Worm (Caenorhabditis elegans): Measurements from ENCODE around the gene vha-18.

ce11 chrV:8415113-8415530, 1.8 kb upstream of the vha-18 start:
- TF ChIP-seq ceh-36 (tag; optimal IDR thresholded peaks at IDR 0.05) (no peak), scrt-1 (GFP tag; IDR thresholded peaks at IDR 0.05) (no peak), ets-7 (tag; optimal IDR thresholded peaks at IDR 0.05) (no peak), pes-1 (GFP tag; IDR thresholded peaks at IDR 0.05) (no peak), ama-1 (optimal IDR thresholded peaks at IDR 0.05) (no peak), tbx-37 (GFP tag; conservative IDR thresholded peaks at IDR 0.05) (no peak)

Data from whole organism, early embryonic.